Worm (Caenorhabditis elegans) whole organism, young adult: ENCODE data around the gene clec-138.

ENCODE experiments used
- Y67H2A.10 ChIP-seq: fragments of 200-800 bp; sonication (Bioruptor generic); conservative IDR thresholded peaks from 2 replicates; pipeline ENCODE4 v1.3.6; 2022; ENCODE audit warnings: missing genetic modification reagents, missing genetic modification characterization, missing compliant biosample characterization
- ama-1 ChIP-seq, 3 experiments: fragments of 150-350 bp in 1 of 3; sonication (generic microtip) in 2 of 3; optimal IDR thresholded peaks; 2 replicates each; lab custom pipeline; 2014 to 2018; ENCODE audit warnings: missing biosample characterization in 2 of 3, missing genetic modification characterization in 2 of 3, missing genetic modification reagents in 2 of 3
- atf-7 ChIP-seq: sonication (generic microtip); optimal IDR thresholded peaks from 2 replicates; lab custom pipeline; 2017; ENCODE audit warnings: mild to moderate bottlenecking, missing genetic modification characterization, missing compliant biosample characterization
- cebp-1 ChIP-seq, 2 experiments: fragments of 200-800 bp in 1 of 2; sonication (Bioruptor generic) in 1 of 2; sonication (generic microtip) in 1 of 2; IDR thresholded peaks in 1 of 2; optimal IDR thresholded peaks in 1 of 2; 2 replicates each; pipeline versions ENCODE4 v1.3.6 to Lab custom; 2017 to 2022; ENCODE audit warnings: missing compliant biosample characterization in 2 of 2, missing genetic modification characterization in 2 of 2, mild to moderate bottlenecking in 1 of 2, missing genetic modification reagents in 1 of 2, moderate library complexity in 1 of 2
- egl-18 ChIP-seq: fragments of 200-800 bp; sonication (Bioruptor generic); IDR thresholded peaks from 2 replicates; pipeline ENCODE4 v1.3.6; 2022; ENCODE audit warnings: missing genetic modification reagents, missing genetic modification characterization, missing compliant biosample characterization
- madf-10 ChIP-seq: sonication (generic microtip); optimal IDR thresholded peaks from 2 replicates; lab custom pipeline; 2016; ENCODE audit warnings: mild to moderate bottlenecking, missing genetic modification characterization, missing compliant biosample characterization
- pha-4 ChIP-seq: fragments of 150-350 bp; sonication (generic microtip); optimal IDR thresholded peaks from 2 replicates; lab custom pipeline; 2014; ENCODE audit warnings: missing biosample characterization, missing genetic modification reagents, missing genetic modification characterization
- repo-1 ChIP-seq: sonication (generic microtip); optimal IDR thresholded peaks from 2 replicates; lab custom pipeline; 2017; ENCODE audit warnings: mild to moderate bottlenecking, missing genetic modification characterization, missing compliant biosample characterization
- snpc-4 ChIP-seq, 5 experiments: fragments of 150-350 bp in 1 of 5; sonication (generic microtip) in 4 of 5; optimal IDR thresholded peaks; 2 replicates each; lab custom pipeline; 2014 to 2018; ENCODE audit warnings: missing genetic modification characterization in 5 of 5, missing biosample characterization in 3 of 5, antibody characterized with exemption in 2 of 5, mild to moderate bottlenecking in 2 of 5, missing compliant biosample characterization in 2 of 5, missing genotype in 2 of 5, moderate library complexity in 2 of 5, missing genetic modification reagents in 1 of 5
- zim-3 ChIP-seq: sonication (generic microtip); optimal IDR thresholded peaks from 2 replicates; lab custom pipeline; 2017; ENCODE audit warnings: mild to moderate bottlenecking, missing genetic modification characterization, moderate library complexity, missing compliant biosample characterization

DNA sequence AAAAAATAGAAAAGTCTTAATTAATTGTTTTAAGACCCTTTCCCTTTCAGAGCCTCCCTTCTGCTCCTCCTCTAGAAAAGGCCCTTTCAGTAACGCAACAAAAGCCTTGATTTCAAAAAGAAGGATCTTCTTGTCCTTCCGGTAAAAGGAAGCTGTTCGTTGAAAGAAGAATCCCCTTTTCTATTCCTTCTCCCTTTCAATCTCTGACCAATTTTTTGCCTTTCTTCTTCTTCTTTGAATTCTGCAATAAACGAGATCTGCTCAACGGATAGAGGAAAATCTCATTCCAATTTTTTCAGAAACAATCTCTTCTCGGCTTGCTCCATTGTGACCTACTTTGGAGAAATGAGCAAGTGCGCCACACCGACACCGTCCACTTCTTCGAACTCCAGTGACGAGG lies 11.5 kb downstream of the clec-138 start, which contains the start of gene F35D11.3:
- TF ChIP-seq repo-1 (tag; lab: Kevin White, UChicago), result no peak
- no peak for TF ChIP-seq zim-3 (tag; lab: Kevin White, UChicago)
- no peak for TF ChIP-seq madf-10
- TF ChIP-seq Y67H2A.10 (GFP tag; lab: Robert Waterston, UW), result no peak
- TF ChIP-seq cebp-1 (GFP tag; IDR thresholded peaks at IDR 0.05; lab: Robert Waterston, UW), result no peak
- no peak for TF ChIP-seq cebp-1 (tag; optimal IDR thresholded peaks at IDR 0.05; lab: Kevin White, UChicago)
- no peak for TF ChIP-seq atf-7
- TF ChIP-seq pha-4 (tag; lab: Kevin White, UChicago), result no peak
- no peak for TF ChIP-seq egl-18
- no peak for TF ChIP-seq snpc-4 (GFP tag; optimal IDR thresholded peaks at IDR 0.05; lab: Kevin White, UChicago)
- TF ChIP-seq snpc-4 (tag; optimal IDR thresholded peaks at IDR 0.05; lab: Kevin White, UChicago), result no peak
- no peak for TF ChIP-seq ama-1 (optimal IDR thresholded peaks at IDR 0.05; lab: Kevin White, UChicago)
- TF ChIP-seq ama-1 (GFP tag; optimal IDR thresholded peaks at IDR 0.05; lab: Kevin White, UChicago), result no peak
